Worm (Caenorhabditis elegans): ENCODE data around the gene ugt-67.

ce11 chrV:4868698-4869097 lies 32.5 kb upstream of the ugt-67 start:
- no peak for TF ChIP-seq T22C8.4 (GFP tag; IDR thresholded peaks at IDR 0.05)
- TF ChIP-seq ztf-29 (GFP tag; IDR thresholded peaks at IDR 0.05), result no peak

Measured in whole organism, midembryonic.